Fruit fly (Drosophila melanogaster): ENCODE measurements around the gene CG3777.
A peak's percentile ranks its signal among the peaks of the same experiment; 100 is the strongest.

- TF ChIP-seq CG34367 (tag; optimal IDR thresholded peaks at IDR 0.05): peak; percentile 91
- TF ChIP-seq EcR (GFP tag; optimal IDR thresholded peaks at IDR 0.05): peak; percentile 26
- TF ChIP-seq Ets98B (GFP tag; IDR thresholded peaks at IDR 0.05): no peak; the same call in 1 of the 2 replicates
- TF ChIP-seq CG8159 (tag; optimal IDR thresholded peaks at IDR 0.05): peak; percentile 60
- peak; percentile 67; the same call in 1 of the 2 replicates for TF ChIP-seq CG12605 (GFP tag; IDR thresholded peaks at IDR 0.05)
- TF ChIP-seq CG9948 (tag; optimal IDR thresholded peaks at IDR 0.05): peak; percentile 74
- TF ChIP-seq CG13204 (GFP tag; optimal IDR thresholded peaks at IDR 0.05): no peak
- TF ChIP-seq D1 (tag; optimal IDR thresholded peaks at IDR 0.05): peak; percentile 72
Observed at dm6 chrX:361418-361817, 81.9 kb downstream of the CG3777 start.
